Fruit fly (Drosophila melanogaster) whole organism, embryonic: ENCODE results near the gene CG17321.

Source experiments
- B-H2 ChIP-seq: fragments of 200-800 bp; sonication (Bioruptor generic); optimal IDR thresholded peaks from 2 replicates; lab custom pipeline; 2018; ENCODE audit warnings: missing biosample characterization, mild to moderate bottlenecking, missing genetic modification characterization
- Blimp-1 ChIP-seq: fragments of 200-800 bp; sonication (Bioruptor generic); optimal IDR thresholded peaks from 3 replicates; lab custom pipeline; 2018; ENCODE audit warnings: missing biosample characterization, missing genetic modification characterization, mild to moderate bottlenecking, moderate library complexity, missing genetic modification reagents
- CG1024 ChIP-seq: fragments of 200-800 bp; sonication (Bioruptor generic); IDR thresholded peaks from 2 replicates; pipeline ENCODE4 v1.3.6; 2022; ENCODE audit warnings: missing biosample characterization, missing genetic modification characterization
- CG10274 ChIP-seq: fragments of 200-800 bp; sonication (Bioruptor generic); optimal IDR thresholded peaks from 3 replicates; lab custom pipeline; 2017; ENCODE audit warnings: missing biosample characterization, mild to moderate bottlenecking, missing genetic modification characterization
- CG10959 ChIP-seq: fragments of 200-800 bp; sonication (Bioruptor generic); IDR thresholded peaks from 2 replicates; pipeline ENCODE4 v1.3.6; 2022; ENCODE audit warnings: missing biosample characterization, missing genetic modification characterization
- CG11504 ChIP-seq: fragments of 200-800 bp; sonication (Bioruptor generic); optimal IDR thresholded peaks from 3 replicates; lab custom pipeline; 2019; ENCODE audit warnings: missing biosample characterization, mild to moderate bottlenecking, missing genetic modification characterization, moderate library complexity
- CG11696 ChIP-seq: fragments of 200-800 bp; sonication (Bioruptor generic); IDR thresholded peaks from 2 replicates; pipeline ENCODE4 v1.3.6; 2022; ENCODE audit warnings: missing biosample characterization, missing genetic modification characterization
- CG13424 ChIP-seq: fragments of 200-800 bp; sonication (Bioruptor generic); optimal IDR thresholded peaks from 2 replicates; lab custom pipeline; 2019; ENCODE audit warnings: missing biosample characterization, mild to moderate bottlenecking, missing genetic modification characterization, moderate library complexity
- CG18011 ChIP-seq: fragments of 200-800 bp; sonication (Bioruptor generic); optimal IDR thresholded peaks from 2 replicates; lab custom pipeline; 2017; ENCODE audit warnings: missing biosample characterization, missing genetic modification characterization, mild to moderate bottlenecking, moderate library complexity, missing genotype
- CG2129 ChIP-seq: fragments of 200-800 bp; sonication (Bioruptor generic); IDR thresholded peaks from 2 replicates; pipeline ENCODE4 v1.3.6; 2022; ENCODE audit warnings: missing biosample characterization, missing genetic modification characterization; ENCODE audit not compliant: partially characterized antibody
- CG2712 ChIP-seq: fragments of 200-800 bp; optimal IDR thresholded peaks from 3 replicates; lab custom pipeline; 2019; ENCODE audit warnings: missing biosample characterization, mild to moderate bottlenecking, missing genetic modification characterization, moderate library complexity
- CG30020 ChIP-seq: fragments of 200-800 bp; optimal IDR thresholded peaks from 2 replicates; lab custom pipeline; 2019; ENCODE audit warnings: missing biosample characterization, mild to moderate bottlenecking, missing genetic modification characterization, moderate library complexity
- CG43689 ChIP-seq: fragments of 200-800 bp; sonication (Bioruptor generic); IDR thresholded peaks from 2 replicates; pipeline ENCODE4 v1.3.6; 2022; ENCODE audit warnings: missing biosample characterization, missing genetic modification characterization
- CG4404 ChIP-seq: fragments of 200-800 bp; sonication (Bioruptor generic); IDR thresholded peaks from 2 replicates; pipeline ENCODE4 v1.3.6; 2022; ENCODE audit warnings: missing biosample characterization, missing genetic modification characterization
- CG5953 ChIP-seq: fragments of 200-800 bp; sonication (Bioruptor generic); IDR thresholded peaks from 2 replicates; pipeline ENCODE4 v1.3.6; 2022; ENCODE audit warnings: missing biosample characterization, missing genetic modification characterization
- CG6813 ChIP-seq: fragments of 200-800 bp; sonication (Bioruptor generic); optimal IDR thresholded peaks from 2 replicates; lab custom pipeline; 2017; ENCODE audit warnings: missing biosample characterization, missing genetic modification characterization, mild to moderate bottlenecking, moderate library complexity, missing genetic modification reagents
- CG7745 ChIP-seq: fragments of 200-800 bp; sonication (Bioruptor generic); optimal IDR thresholded peaks from 2 replicates; lab custom pipeline; 2018; ENCODE audit warnings: missing biosample characterization, mild to moderate bottlenecking, missing genetic modification characterization, moderate library complexity
- CG7963 ChIP-seq: fragments of 200-800 bp; sonication (Bioruptor generic); IDR thresholded peaks from 3 replicates; pipeline ENCODE4 v1.3.6; 2022; ENCODE audit warnings: missing biosample characterization, missing genetic modification characterization; ENCODE audit not compliant: partially characterized antibody
- CG8388 ChIP-seq: fragments of 200-800 bp; sonication (Bioruptor generic); optimal IDR thresholded peaks from 2 replicates; lab custom pipeline; 2019; ENCODE audit warnings: missing biosample characterization, mild to moderate bottlenecking, missing genetic modification characterization, moderate library complexity
- CG8924 ChIP-seq: fragments of 200-800 bp; optimal IDR thresholded peaks from 3 replicates; lab custom pipeline; 2019; ENCODE audit warnings: missing biosample characterization, mild to moderate bottlenecking, missing genetic modification characterization, moderate library complexity
- CG8944 ChIP-seq: fragments of 200-800 bp; sonication (Bioruptor generic); optimal IDR thresholded peaks from 3 replicates; lab custom pipeline; 2016; ENCODE audit warnings: missing biosample characterization, missing genetic modification characterization
- Dad ChIP-seq: fragments of 200-800 bp; sonication (Bioruptor generic); optimal IDR thresholded peaks from 3 replicates; lab custom pipeline; 2016; ENCODE audit warnings: missing biosample characterization, missing genetic modification characterization
- Doc3 ChIP-seq: fragments of 200-800 bp; sonication (Bioruptor generic); IDR thresholded peaks from 3 replicates; pipeline ENCODE4 v1.3.6; 2022; ENCODE audit warnings: missing biosample characterization, missing genetic modification characterization; ENCODE audit not compliant: partially characterized antibody
- Drgx ChIP-seq: fragments of 200-800 bp; sonication (Bioruptor generic); IDR thresholded peaks from 2 replicates; pipeline ENCODE4 v1.3.6; 2022; ENCODE audit warnings: missing biosample characterization, missing genetic modification characterization
- ERR ChIP-seq: fragments of 200-800 bp; sonication (Bioruptor generic); optimal IDR thresholded peaks from 2 replicates; lab custom pipeline; 2016; ENCODE audit warnings: missing biosample characterization, missing genetic modification characterization
- Gsc ChIP-seq: fragments of 200-800 bp; sonication (Bioruptor generic); IDR thresholded peaks from 2 replicates; pipeline ENCODE4 v1.3.6; 2022; ENCODE audit warnings: missing biosample characterization, missing genetic modification characterization
- H15 ChIP-seq: fragments of 200-800 bp; sonication (Bioruptor generic); IDR thresholded peaks from 3 replicates; pipeline ENCODE4 v1.3.6; 2022; ENCODE audit warnings: missing biosample characterization, missing genetic modification characterization
- Jarid2 ChIP-seq: fragments of 200-800 bp; sonication (Bioruptor generic); optimal IDR thresholded peaks from 3 replicates; lab custom pipeline; 2017; ENCODE audit warnings: mild to moderate bottlenecking, missing biosample characterization, missing genetic modification reagents, missing genetic modification characterization
- Lpt ChIP-seq: fragments of >200 bp; optimal IDR thresholded peaks from 2 replicates; lab custom pipeline; 2018; ENCODE audit warnings: missing biosample characterization, missing genetic modification characterization
- Mrtf ChIP-seq: fragments of 200-800 bp; sonication (Bioruptor generic); IDR thresholded peaks from 3 replicates; pipeline ENCODE4 v1.3.6; 2022; ENCODE audit warnings: missing biosample characterization, missing genetic modification characterization
- Nf-YB ChIP-seq: fragments of 200-800 bp; sonication (Bioruptor generic); optimal IDR thresholded peaks from 3 replicates; lab custom pipeline; 2019; ENCODE audit warnings: missing biosample characterization, mild to moderate bottlenecking, missing genetic modification characterization, moderate library complexity
- PHDP ChIP-seq: fragments of 200-800 bp; sonication (Bioruptor generic); optimal IDR thresholded peaks from 3 replicates; lab custom pipeline; 2018; ENCODE audit warnings: missing biosample characterization, mild to moderate bottlenecking, missing genetic modification characterization, moderate library complexity
- Pdp1 ChIP-seq, 2 experiments: fragments of 200-800 bp; sonication (Bioruptor generic); optimal IDR thresholded peaks; 3 replicates each; lab custom pipeline; 2016; ENCODE audit warnings: missing biosample characterization in 2 of 2, missing genetic modification characterization in 2 of 2, mild to moderate bottlenecking in 1 of 2, moderate library complexity in 1 of 2
- bsh ChIP-seq, 2 experiments: fragments of 200-800 bp; sonication (Bioruptor generic); optimal IDR thresholded peaks; 2 replicates each; lab custom pipeline; 2017 to 2018; ENCODE audit warnings: mild to moderate bottlenecking in 2 of 2, missing biosample characterization in 2 of 2, missing genetic modification characterization in 2 of 2, moderate library complexity in 1 of 2
- ewg ChIP-seq: fragments of 200-800 bp; sonication (Bioruptor generic); optimal IDR thresholded peaks from 3 replicates; lab custom pipeline; 2017; ENCODE audit warnings: mild to moderate bottlenecking, missing biosample characterization, missing genetic modification reagents, missing genetic modification characterization
- ftz-f1 ChIP-seq: fragments of 200-800 bp; sonication (Bioruptor generic); optimal IDR thresholded peaks from 2 replicates; lab custom pipeline; 2016; ENCODE audit warnings: missing biosample characterization, missing genetic modification characterization
- jing ChIP-seq: fragments of 200-800 bp; sonication (Bioruptor generic); optimal IDR thresholded peaks from 2 replicates; lab custom pipeline; 2018; ENCODE audit warnings: missing biosample characterization, mild to moderate bottlenecking, missing genetic modification characterization
- jumu ChIP-seq: fragments of 200-800 bp; sonication (Bioruptor generic); optimal IDR thresholded peaks from 3 replicates; lab custom pipeline; 2016; ENCODE audit warnings: missing biosample characterization, missing genetic modification characterization
- ken ChIP-seq: fragments of 200-800 bp; sonication (Bioruptor generic); IDR thresholded peaks from 3 replicates; pipeline ENCODE4 v1.3.6; 2022; ENCODE audit warnings: missing biosample characterization, missing genetic modification characterization
- luna ChIP-seq: fragments of 200-800 bp; sonication (Bioruptor generic); optimal IDR thresholded peaks from 2 replicates; lab custom pipeline; 2016; ENCODE audit warnings: missing biosample characterization, missing genetic modification characterization
- org-1 ChIP-seq: fragments of 200-800 bp; sonication (Bioruptor generic); optimal IDR thresholded peaks from 2 replicates; lab custom pipeline; 2017; ENCODE audit warnings: missing biosample characterization, missing genetic modification characterization
- phol ChIP-seq: fragments of 200-800 bp; sonication (Bioruptor generic); optimal IDR thresholded peaks from 3 replicates; lab custom pipeline; 2018; ENCODE audit warnings: missing biosample characterization, mild to moderate bottlenecking, missing genetic modification characterization, moderate library complexity
- pnt ChIP-seq: fragments of 200-800 bp; sonication (Bioruptor generic); optimal IDR thresholded peaks from 3 replicates; lab custom pipeline; 2016; ENCODE audit warnings: missing biosample characterization, missing genetic modification characterization
- sens ChIP-seq: fragments of 200-800 bp; sonication (Bioruptor generic); peaks from one replicate; lab custom pipeline; 2016; ENCODE audit warnings: missing biosample characterization, missing genetic modification characterization
- tgo ChIP-seq: fragments of 200-800 bp; sonication (Bioruptor generic); IDR thresholded peaks from 3 replicates; pipeline ENCODE4 v1.3.6; 2022; ENCODE audit warnings: missing biosample characterization, missing genetic modification characterization
- tio ChIP-seq: fragments of 200-800 bp; sonication (Bioruptor generic); optimal IDR thresholded peaks from 2 replicates; lab custom pipeline; 2017; ENCODE audit warnings: missing biosample characterization, missing genetic modification characterization, inconsistent platforms
- twi ChIP-seq: fragments of 200-800 bp; optimal IDR thresholded peaks from 2 replicates; lab custom pipeline; 2019; ENCODE audit warnings: missing biosample characterization, mild to moderate bottlenecking, missing genetic modification characterization, moderate library complexity
- wor ChIP-seq: fragments of 200-800 bp; sonication (Bioruptor generic); IDR thresholded peaks from 2 replicates; pipeline ENCODE4 v1.3.6; 2022; ENCODE audit warnings: missing biosample characterization, missing genetic modification characterization
- yki ChIP-seq: fragments of >200 bp; optimal IDR thresholded peaks from 3 replicates; lab custom pipeline; 2018
- zen ChIP-seq: fragments of 200-800 bp; sonication (Bioruptor generic); optimal IDR thresholded peaks from 3 replicates; lab custom pipeline; 2018; ENCODE audit warnings: missing biosample characterization, mild to moderate bottlenecking, missing genetic modification characterization, moderate library complexity

The CG17321 gene

DNA sequence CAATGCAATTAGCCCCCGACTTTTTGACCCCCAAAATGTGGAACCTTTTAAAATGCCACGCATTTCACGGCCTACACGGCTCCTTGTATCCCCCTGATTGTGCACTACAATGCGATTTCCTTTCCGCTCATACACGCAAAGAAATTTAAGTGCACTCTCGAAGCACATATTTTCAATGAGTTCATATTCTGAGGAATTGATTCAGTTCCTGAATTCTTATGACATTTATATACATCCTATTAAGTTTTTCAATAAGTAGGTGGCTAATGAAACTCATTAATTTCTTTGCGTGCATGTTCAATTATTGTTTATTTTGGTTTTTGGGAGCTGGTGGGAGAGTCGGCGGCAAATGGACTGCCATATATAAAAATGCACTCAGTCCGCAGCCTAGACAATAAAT lies 54.3 kb downstream of the CG17321 start (continued):
- peak; percentile 40 for TF ChIP-seq Dad (GFP tag; lab: Kevin White, UChicago)
- peak; percentile 82 for TF ChIP-seq CG8388 (GFP tag; lab: Kevin White, UChicago)
- TF ChIP-seq CG2129 (GFP tag; lab: Robert Waterston, UW): no peak
- TF ChIP-seq CG1024 (GFP tag; lab: Robert Waterston, UW): peak; percentile 70
- peak; percentile 60; the same call in 1 of the 3 replicates for TF ChIP-seq ken
- peak; percentile 90 for TF ChIP-seq CG2712
- peak; percentile 84 for TF ChIP-seq phol (tag; lab: Kevin White, UChicago)
- peak; percentile 10 for TF ChIP-seq Jarid2 (GFP tag; lab: Kevin White, UChicago)
- TF ChIP-seq twi (tag; lab: Kevin White, UChicago): peak; percentile 44
- peak; percentile 65 for TF ChIP-seq ewg
- no peak for TF ChIP-seq Drgx (GFP tag; lab: Robert Waterston, UW)
- TF ChIP-seq CG13424 (tag; lab: Kevin White, UChicago): peak; percentile 75
- no peak; the same call in 1 of the 2 replicates for TF ChIP-seq wor (GFP tag; lab: Robert Waterston, UW)
- peak; percentile 53 to 61 for TF ChIP-seq Pdp1 (GFP tag; optimal IDR thresholded peaks at IDR 0.05; lab: Kevin White, UChicago)
- peak; percentile 66 for TF ChIP-seq CG11504 (tag; lab: Kevin White, UChicago)
- peak; percentile 49 for TF ChIP-seq CG6813 (GFP tag; lab: Kevin White, UChicago)
- no peak for TF ChIP-seq CG18011
- TF ChIP-seq CG4404 (GFP tag; lab: Robert Waterston, UW): peak; percentile 51; the same call in 1 of the 2 replicates
- no peak for TF ChIP-seq CG7963 (GFP tag; lab: Robert Waterston, UW)
- TF ChIP-seq CG43689 (GFP tag; lab: Robert Waterston, UW): no peak
- TF ChIP-seq PHDP (tag; lab: Kevin White, UChicago): peak; percentile 68
- TF ChIP-seq CG30020: peak; percentile 26
- TF ChIP-seq pnt (GFP tag; lab: Kevin White, UChicago): peak; percentile 67
- TF ChIP-seq yki (lab: Kevin White, UChicago): no peak
- peak; percentile 37; the same call in 1 of the 3 replicates for TF ChIP-seq tgo (GFP tag; lab: Robert Waterston, UW)
- peak; percentile 28 for TF ChIP-seq ERR (GFP tag; lab: Kevin White, UChicago)
- no peak for TF ChIP-seq luna (GFP tag; lab: Kevin White, UChicago)
- no peak for TF ChIP-seq Lpt (GFP tag; lab: Kevin White, UChicago)
- peak in 1 of 2 experiments; percentile 94 for TF ChIP-seq bsh (GFP tag; optimal IDR thresholded peaks at IDR 0.05; lab: Kevin White, UChicago)
- peak; percentile 0 for TF ChIP-seq CG7745 (tag; lab: Kevin White, UChicago)
- TF ChIP-seq Doc3: no peak
- TF ChIP-seq jumu (GFP tag; lab: Kevin White, UChicago): peak; percentile 72
- no peak for TF ChIP-seq CG10274 (GFP tag; lab: Kevin White, UChicago)
- peak; percentile 64 for TF ChIP-seq CG8924 (tag; lab: Kevin White, UChicago)
- peak; percentile 67 for TF ChIP-seq CG10959 (GFP tag; lab: Robert Waterston, UW)
- TF ChIP-seq ftz-f1 (GFP tag; lab: Kevin White, UChicago): no peak
- TF ChIP-seq Mrtf: no peak
- 0 out of 2 replicates have a peak, but pooled peaks have one; percentile 47 for TF ChIP-seq CG11696 (GFP tag; lab: Robert Waterston, UW)
- peak; percentile 19 for TF ChIP-seq org-1 (GFP tag; lab: Kevin White, UChicago)
- no peak for TF ChIP-seq B-H2 (GFP tag; lab: Kevin White, UChicago)
- TF ChIP-seq CG5953 (GFP tag; lab: Robert Waterston, UW): 0 out of 2 replicates have a peak, but pooled peaks have one; percentile 29
- peak; percentile 45; the same call in 1 of the 2 replicates for TF ChIP-seq Gsc (GFP tag; lab: Robert Waterston, UW)
- peak; percentile 96 for TF ChIP-seq sens (GFP tag; lab: Kevin White, UChicago)
- peak; percentile 67 for TF ChIP-seq CG8944 (GFP tag; lab: Kevin White, UChicago)
- peak; percentile 72 for TF ChIP-seq zen
- peak; percentile 44 for TF ChIP-seq tio (GFP tag; lab: Kevin White, UChicago)
- TF ChIP-seq Blimp-1 (GFP tag; lab: Kevin White, UChicago): peak; percentile 84
- peak; percentile 61 for TF ChIP-seq Nf-YB (GFP tag; lab: Kevin White, UChicago)
- TF ChIP-seq H15: peak; percentile 66; the same call in 2 of the 3 replicates
- TF ChIP-seq jing (GFP tag; lab: Kevin White, UChicago): peak; percentile 51
